Fruit fly (Drosophila melanogaster) whole organism, prepupa: ENCODE measurements around the gene CG10588.

Experiments
- Blimp-1 ChIP-seq: fragments of 200-800 bp; sonication (Bioruptor generic); optimal IDR thresholded peaks from 3 replicates; lab custom pipeline; 2017; ENCODE audit warnings: missing biosample characterization, missing genetic modification characterization, mild to moderate bottlenecking, moderate library complexity, missing genetic modification reagents
- CG10631 ChIP-seq: fragments of 200-800 bp; sonication (Bioruptor generic); optimal IDR thresholded peaks from 2 replicates; lab custom pipeline; 2016; ENCODE audit warnings: missing biosample characterization, missing genetic modification characterization
- CG10669 ChIP-seq: fragments of 200-800 bp; sonication (Bioruptor generic); optimal IDR thresholded peaks from 3 replicates; lab custom pipeline; 2018; ENCODE audit warnings: missing biosample characterization, mild to moderate bottlenecking, missing genetic modification characterization, moderate library complexity
- CG16779 ChIP-seq: fragments of 200-800 bp; sonication (Bioruptor generic); optimal IDR thresholded peaks from 3 replicates; lab custom pipeline; 2017; ENCODE audit warnings: missing biosample characterization, mild to moderate bottlenecking, missing genetic modification characterization
- CG6792 ChIP-seq: fragments of 200-800 bp; sonication (Bioruptor generic); optimal IDR thresholded peaks from 3 replicates; lab custom pipeline; 2016; ENCODE audit warnings: missing biosample characterization, missing genetic modification characterization
- CG8119 ChIP-seq: fragments of 200-800 bp; sonication (Bioruptor generic); IDR thresholded peaks from 3 replicates; pipeline ENCODE4 v1.3.6; 2022; ENCODE audit warnings: missing biosample characterization, missing genetic modification characterization
- CG8632 ChIP-seq: fragments of 200-800 bp; sonication (Bioruptor generic); optimal IDR thresholded peaks from 3 replicates; lab custom pipeline; 2016; ENCODE audit warnings: missing biosample characterization, missing genetic modification characterization
- Eip75B ChIP-seq: fragments of 200-800 bp; sonication (Bioruptor generic); optimal IDR thresholded peaks from 3 replicates; lab custom pipeline; 2016; ENCODE audit warnings: missing biosample characterization, missing genetic modification characterization
- Eip93F ChIP-seq: fragments of 200-800 bp; sonication (Bioruptor generic); optimal IDR thresholded peaks from 2 replicates; lab custom pipeline; 2016; ENCODE audit warnings: missing biosample characterization, mild to moderate bottlenecking, missing genetic modification characterization
- Ets21C ChIP-seq: fragments of 200-800 bp; sonication (Bioruptor generic); optimal IDR thresholded peaks from 3 replicates; lab custom pipeline; 2016; ENCODE audit warnings: missing biosample characterization, missing genetic modification characterization
- Gug ChIP-seq: fragments of 200-800 bp; sonication (Bioruptor generic); IDR thresholded peaks from 2 replicates; pipeline ENCODE4 v1.3.6; 2022; ENCODE audit warnings: missing biosample characterization, missing genetic modification characterization
- fd59A ChIP-seq: fragments of 200-800 bp; sonication (Bioruptor generic); optimal IDR thresholded peaks from 2 replicates; lab custom pipeline; 2017; ENCODE audit warnings: missing biosample characterization, mild to moderate bottlenecking, missing genetic modification characterization, missing genetic modification reagents
- fkh ChIP-seq: fragments of 200-800 bp; sonication (Bioruptor generic); optimal IDR thresholded peaks from 3 replicates; lab custom pipeline; 2017; ENCODE audit warnings: missing biosample characterization, mild to moderate bottlenecking, missing genetic modification characterization, moderate library complexity

DNA sequence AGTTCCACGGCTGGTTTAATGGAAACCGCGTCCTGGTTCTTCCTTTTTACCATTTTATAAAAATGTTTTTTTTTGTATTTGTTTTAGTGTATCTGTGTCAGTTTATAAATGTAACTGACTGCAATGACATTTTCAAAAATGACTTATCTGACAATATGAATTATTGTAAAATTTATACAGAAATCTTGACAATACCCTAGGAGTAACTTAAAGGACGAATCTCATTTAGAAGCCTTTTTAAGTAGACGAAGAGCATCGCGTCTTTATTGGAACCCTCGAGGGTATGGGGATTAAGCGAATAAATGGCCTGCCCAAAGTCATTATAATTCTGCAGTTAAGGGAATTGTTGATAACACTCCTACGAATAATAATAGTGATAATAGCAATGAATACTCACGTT is 9.9 kb downstream of the CG10588 start, which contains the start of gene CG12983:
- TF ChIP-seq fd59A (GFP tag; lab: Kevin White, UChicago) (no peak), Gug (GFP tag; lab: Robert Waterston, UW) (no peak), CG10631 (GFP tag; lab: Kevin White, UChicago) (no peak), CG8632 (GFP tag; lab: Kevin White, UChicago) (no peak), Eip93F (no peak), Eip75B (GFP tag; lab: Kevin White, UChicago) (no peak), CG8119 (GFP tag; lab: Robert Waterston, UW) (no peak), CG6792 (GFP tag; lab: Kevin White, UChicago) (no peak), Blimp-1 (no peak), Ets21C (no peak), fkh (GFP tag; lab: Kevin White, UChicago) (no peak), CG16779 (no peak), CG10669 (GFP tag; lab: Kevin White, UChicago) (no peak)
